Worm (Caenorhabditis elegans) whole organism, mixed stage, embryonic: ENCODE data around the gene cnnm-2.

Source experiments
- mls-2 ChIP-seq: sonication (generic microtip); optimal IDR thresholded peaks from 2 replicates; lab custom pipeline; 2016; ENCODE audit warnings: mild to moderate bottlenecking, missing genetic modification characterization, moderate library complexity, missing compliant biosample characterization
- nhr-76 ChIP-seq: sonication (generic microtip); optimal IDR thresholded peaks from 2 replicates; lab custom pipeline; 2017; ENCODE audit warnings: missing biosample characterization, missing genetic modification characterization
- sptf-1 ChIP-seq: sonication (generic microtip); optimal IDR thresholded peaks from 2 replicates; lab custom pipeline; 2017; ENCODE audit warnings: mild to moderate bottlenecking, missing genetic modification characterization, moderate library complexity, missing compliant biosample characterization
- unc-39 ChIP-seq: fragments of 150-350 bp; optimal IDR thresholded peaks from 2 replicates; lab custom pipeline; 2014; ENCODE audit warnings: missing biosample characterization, missing genetic modification characterization

DNA sequence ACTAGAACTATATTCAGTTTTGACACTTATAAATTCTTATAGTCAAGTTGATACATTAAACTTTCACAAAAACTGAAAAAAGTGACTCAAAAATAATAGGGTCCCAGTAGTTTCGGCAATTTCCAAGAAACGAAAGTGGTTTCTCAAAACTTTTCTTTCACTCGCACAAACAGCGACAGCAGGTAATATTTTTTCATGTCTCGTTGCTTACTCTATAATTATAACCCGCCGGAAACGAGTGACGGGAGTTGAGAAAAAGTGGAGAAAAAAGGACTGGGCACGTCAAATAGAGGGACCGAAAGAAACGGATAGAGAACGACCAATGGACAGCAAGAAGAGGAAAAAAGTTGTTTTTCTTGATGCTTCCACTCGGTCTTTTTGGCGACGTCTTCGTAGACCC, 12.0 kb upstream of the cnnm-2 start:
- TF ChIP-seq nhr-76 (tag; lab: Kevin White, UChicago): no peak
- TF ChIP-seq unc-39 (tag; lab: Kevin White, UChicago): no peak
- TF ChIP-seq sptf-1 (tag; lab: Kevin White, UChicago): no peak
- no peak for TF ChIP-seq mls-2
